Worm (Caenorhabditis elegans): Measurements from ENCODE around the gene Y97E10C.1.

- no peak for TF ChIP-seq elt-4 (tag; optimal IDR thresholded peaks at IDR 0.05)
- no peak for TF ChIP-seq pqm-1 (tag; optimal IDR thresholded peaks at IDR 0.05)
- TF ChIP-seq lim-6 (tag; optimal IDR thresholded peaks at IDR 0.05) = no peak
- no peak for TF ChIP-seq lin-11 (tag; optimal IDR thresholded peaks at IDR 0.05)
- no peak for TF ChIP-seq eyg-1 (tag; optimal IDR thresholded peaks at IDR 0.05)
- no peak for TF ChIP-seq pha-4 (tag; optimal IDR thresholded peaks at IDR 0.05)
- TF ChIP-seq ceh-34 (tag; optimal IDR thresholded peaks at IDR 0.05) = no peak
- TF ChIP-seq ceh-30 (tag; optimal IDR thresholded peaks at IDR 0.05) = no peak
- no peak for TF ChIP-seq ztf-16 (tag; optimal IDR thresholded peaks at IDR 0.05)
- TF ChIP-seq ama-1 (optimal IDR thresholded peaks at IDR 0.05) = no peak
These were observed 46.5 kb downstream of the Y97E10C.1 start for ce11 chrV:7775226-7775625.
